Fruit fly (Drosophila melanogaster) whole organism, embryonic: ENCODE measurements around the gene Ir31a.
A peak's percentile ranks its signal among the peaks of the same experiment; 100 is the strongest.

ENCODE experiments used
- Abd-B ChIP-seq: fragments of 200-800 bp; sonication (Bioruptor generic); optimal IDR thresholded peaks from 2 replicates; lab custom pipeline; 2018; ENCODE audit warnings: missing biosample characterization, mild to moderate bottlenecking, missing genetic modification characterization, moderate library complexity
- Antp ChIP-seq: fragments of 200-800 bp; sonication (Bioruptor generic); optimal IDR thresholded peaks from 3 replicates; lab custom pipeline; 2016; ENCODE audit warnings: missing biosample characterization, missing genetic modification characterization
- CG10147 ChIP-seq: fragments of 200-800 bp; sonication (Bioruptor generic); optimal IDR thresholded peaks from 2 replicates; lab custom pipeline; 2019; ENCODE audit warnings: missing biosample characterization, mild to moderate bottlenecking, missing genetic modification characterization, moderate library complexity
- CG11398 ChIP-seq: fragments of 200-800 bp; sonication (Bioruptor generic); optimal IDR thresholded peaks from 2 replicates; lab custom pipeline; 2016; ENCODE audit warnings: missing biosample characterization, missing genetic modification characterization
- CG13894 ChIP-seq: fragments of 200-800 bp; sonication (Bioruptor generic); optimal IDR thresholded peaks from 3 replicates; lab custom pipeline; 2018; ENCODE audit warnings: missing biosample characterization, mild to moderate bottlenecking, missing genetic modification characterization, moderate library complexity
- CG14050 ChIP-seq: fragments of 200-800 bp; sonication (Bioruptor generic); IDR thresholded peaks from 3 replicates; pipeline ENCODE4 v1.3.6; 2022; ENCODE audit warnings: missing biosample characterization, missing genetic modification characterization
- CG15696 ChIP-seq: fragments of 200-800 bp; sonication (Bioruptor generic); optimal IDR thresholded peaks from 2 replicates; lab custom pipeline; 2019; ENCODE audit warnings: missing biosample characterization, mild to moderate bottlenecking, missing genetic modification characterization, moderate library complexity
- CG18764 ChIP-seq: fragments of 200-800 bp; sonication (Bioruptor generic); optimal IDR thresholded peaks from 3 replicates; lab custom pipeline; 2016; ENCODE audit warnings: missing biosample characterization, missing genetic modification characterization
- CG2116 ChIP-seq: fragments of 200-800 bp; sonication (Bioruptor generic); optimal IDR thresholded peaks from 3 replicates; lab custom pipeline; 2018; ENCODE audit warnings: missing biosample characterization, mild to moderate bottlenecking, missing genetic modification characterization
- CG2120 ChIP-seq: fragments of 200-800 bp; sonication (Bioruptor generic); optimal IDR thresholded peaks from 3 replicates; lab custom pipeline; 2016; ENCODE audit warnings: missing biosample characterization, missing genetic modification characterization
- CG31224 ChIP-seq: fragments of 200-800 bp; sonication (Bioruptor generic); IDR thresholded peaks from 2 replicates; pipeline ENCODE4 v1.3.6; 2022; ENCODE audit warnings: missing biosample characterization, missing genetic modification characterization
- CG34422 ChIP-seq: fragments of 200-800 bp; sonication (Bioruptor generic); IDR thresholded peaks from 3 replicates; pipeline ENCODE4 v1.3.6; 2022; ENCODE audit warnings: missing biosample characterization, missing genetic modification characterization
- CG3838 ChIP-seq: fragments of 200-800 bp; sonication (Bioruptor generic); optimal IDR thresholded peaks from 3 replicates; lab custom pipeline; 2016; ENCODE audit warnings: missing biosample characterization, missing genetic modification characterization
- CG4404 ChIP-seq: fragments of 200-800 bp; sonication (Bioruptor generic); IDR thresholded peaks from 2 replicates; pipeline ENCODE4 v1.3.6; 2022; ENCODE audit warnings: missing biosample characterization, missing genetic modification characterization
- CG6272 ChIP-seq: fragments of 200-800 bp; sonication (Bioruptor generic); IDR thresholded peaks from 2 replicates; pipeline ENCODE4 v1.3.6; 2022; ENCODE audit warnings: missing biosample characterization, missing genetic modification characterization
- CG6683 ChIP-seq: fragments of 200-800 bp; sonication (Bioruptor generic); optimal IDR thresholded peaks from 2 replicates; lab custom pipeline; 2017; ENCODE audit warnings: missing biosample characterization, mild to moderate bottlenecking, missing genetic modification characterization, missing genetic modification reagents
- CG6765 ChIP-seq: fragments of 200-800 bp; sonication (Bioruptor generic); optimal IDR thresholded peaks from 3 replicates; lab custom pipeline; 2017; ENCODE audit warnings: missing biosample characterization, mild to moderate bottlenecking, missing genetic modification characterization
- CG7839 ChIP-seq: fragments of 200-800 bp; sonication (Bioruptor generic); optimal IDR thresholded peaks from 3 replicates; lab custom pipeline; 2018; ENCODE audit warnings: missing biosample characterization, mild to moderate bottlenecking, missing genetic modification characterization, moderate library complexity
- CG8089 ChIP-seq: fragments of 200-800 bp; sonication (Bioruptor generic); optimal IDR thresholded peaks from 3 replicates; lab custom pipeline; 2016; ENCODE audit warnings: missing biosample characterization, missing genetic modification characterization
- CG9215 ChIP-seq: fragments of 200-800 bp; sonication (Bioruptor generic); IDR thresholded peaks from 2 replicates; pipeline ENCODE4 v1.3.6; 2022; ENCODE audit warnings: missing biosample characterization, missing genetic modification characterization
- Camta ChIP-seq: fragments of 200-800 bp; sonication (Bioruptor generic); optimal IDR thresholded peaks from 2 replicates; lab custom pipeline; 2016; ENCODE audit warnings: missing biosample characterization, missing genetic modification characterization
- CkIIα-i1 ChIP-seq: fragments of 200-800 bp; sonication (Bioruptor generic); IDR thresholded peaks from 2 replicates; pipeline ENCODE4 v1.3.6; 2022; ENCODE audit warnings: missing biosample characterization, missing genetic modification characterization
- D19B ChIP-seq: fragments of 200-800 bp; sonication (Bioruptor generic); optimal IDR thresholded peaks from 2 replicates; lab custom pipeline; 2017; ENCODE audit warnings: missing biosample characterization, mild to moderate bottlenecking, missing genetic modification characterization
- Dek ChIP-seq: fragments of 200-800 bp; sonication (Bioruptor generic); optimal IDR thresholded peaks from 3 replicates; lab custom pipeline; 2019; ENCODE audit warnings: missing biosample characterization, mild to moderate bottlenecking, missing genetic modification characterization, moderate library complexity
- Dip2 ChIP-seq: fragments of 200-800 bp; sonication (Bioruptor generic); IDR thresholded peaks from 2 replicates; pipeline ENCODE4 v1.3.6; 2022; ENCODE audit warnings: missing biosample characterization, missing genetic modification characterization
- Dll ChIP-seq: fragments of 200-800 bp; sonication (Bioruptor generic); IDR thresholded peaks from 4 replicates; pipeline ENCODE4 v1.3.6; 2022; ENCODE audit warnings: missing biosample characterization, missing genetic modification characterization; ENCODE audit not compliant: partially characterized antibody
- Doc2 ChIP-seq: fragments of 200-800 bp; sonication (Bioruptor generic); IDR thresholded peaks from 2 replicates; pipeline ENCODE4 v1.3.6; 2022; ENCODE audit warnings: missing biosample characterization, missing genetic modification characterization
- Doc3 ChIP-seq: fragments of 200-800 bp; sonication (Bioruptor generic); IDR thresholded peaks from 3 replicates; pipeline ENCODE4 v1.3.6; 2022; ENCODE audit warnings: missing biosample characterization, missing genetic modification characterization; ENCODE audit not compliant: partially characterized antibody
- Fer3 ChIP-seq: fragments of 200-800 bp; sonication (Bioruptor generic); optimal IDR thresholded peaks from 2 replicates; lab custom pipeline; 2018; ENCODE audit warnings: missing biosample characterization, mild to moderate bottlenecking, missing genetic modification characterization, moderate library complexity
- HLH54F ChIP-seq: fragments of 200-800 bp; sonication (Bioruptor generic); optimal IDR thresholded peaks from 3 replicates; lab custom pipeline; 2016; ENCODE audit warnings: missing biosample characterization, missing genetic modification characterization
- Med ChIP-seq: fragments of 200-800 bp; sonication (Bioruptor generic); peaks from one replicate; lab custom pipeline; 2016; ENCODE audit warnings: missing biosample characterization, missing genetic modification characterization, mild to moderate bottlenecking, inconsistent platforms, moderate library complexity
- Poxn ChIP-seq: fragments of 200-800 bp; sonication (Bioruptor generic); IDR thresholded peaks from 2 replicates; pipeline ENCODE4 v1.3.6; 2022; ENCODE audit warnings: missing biosample characterization, missing genetic modification characterization
- TFAM ChIP-seq: fragments of 200-800 bp; sonication (Bioruptor generic); optimal IDR thresholded peaks from 2 replicates; lab custom pipeline; 2017; ENCODE audit warnings: missing biosample characterization, missing genetic modification characterization, inconsistent platforms
- Tbp ChIP-seq: fragments of >200 bp; optimal IDR thresholded peaks from 2 replicates; lab custom pipeline; 2018; ENCODE audit warnings: missing biosample characterization, missing genetic modification characterization
- ab ChIP-seq: fragments of 200-800 bp; sonication (Bioruptor generic); optimal IDR thresholded peaks from 2 replicates; lab custom pipeline; 2016; ENCODE audit warnings: missing biosample characterization, missing genetic modification characterization
- ac ChIP-seq: fragments of 200-800 bp; sonication (Bioruptor generic); optimal IDR thresholded peaks from 3 replicates; lab custom pipeline; 2017; ENCODE audit warnings: missing biosample characterization, mild to moderate bottlenecking, missing genetic modification characterization
- aop ChIP-seq: fragments of 200-800 bp; sonication (Bioruptor generic); IDR thresholded peaks from 2 replicates; pipeline ENCODE4 v1.3.6; 2022; ENCODE audit warnings: missing biosample characterization, missing genetic modification characterization
- bbx ChIP-seq: fragments of 200-800 bp; sonication (Bioruptor generic); IDR thresholded peaks from 2 replicates; pipeline ENCODE4 v1.3.6; 2022; ENCODE audit warnings: missing biosample characterization, missing genetic modification characterization; ENCODE audit not compliant: partially characterized antibody
- bcd ChIP-seq: fragments of 200-800 bp; sonication (Bioruptor generic); optimal IDR thresholded peaks from 2 replicates; lab custom pipeline; 2017; ENCODE audit warnings: missing biosample characterization, mild to moderate bottlenecking, missing genetic modification characterization
- cg ChIP-seq: fragments of 200-800 bp; sonication (Bioruptor generic); optimal IDR thresholded peaks from 3 replicates; lab custom pipeline; 2019; ENCODE audit warnings: missing biosample characterization, mild to moderate bottlenecking, missing genetic modification characterization, moderate library complexity
- chif ChIP-seq, 2 experiments: fragments of 200-800 bp; sonication (Bioruptor generic); optimal IDR thresholded peaks; 3 replicates each; lab custom pipeline; 2016; ENCODE audit warnings: missing biosample characterization in 2 of 2, missing genetic modification characterization in 2 of 2
- dimm ChIP-seq: fragments of 200-800 bp; sonication (Bioruptor generic); IDR thresholded peaks from 2 replicates; pipeline ENCODE4 v1.3.6; 2022; ENCODE audit warnings: missing biosample characterization, missing genetic modification characterization
- dmrt99B ChIP-seq: fragments of 200-800 bp; sonication (Bioruptor generic); optimal IDR thresholded peaks from 2 replicates; lab custom pipeline; 2018; ENCODE audit warnings: missing biosample characterization, mild to moderate bottlenecking, missing genetic modification characterization, moderate library complexity
- eve ChIP-seq, 2 experiments: fragments of >200 bp; optimal IDR thresholded peaks; 2 replicates each; lab custom pipeline; 2017; ENCODE audit warnings: missing biosample characterization in 2 of 2, missing genetic modification characterization in 2 of 2
- eyg ChIP-seq: fragments of 200-800 bp; sonication (Bioruptor generic); optimal IDR thresholded peaks from 3 replicates; lab custom pipeline; 2016; ENCODE audit warnings: missing biosample characterization, missing genetic modification characterization
- fru ChIP-seq: fragments of >200 bp; optimal IDR thresholded peaks from 2 replicates; lab custom pipeline; 2017
- her ChIP-seq: fragments of 200-800 bp; sonication (Bioruptor generic); optimal IDR thresholded peaks from 2 replicates; lab custom pipeline; 2016; ENCODE audit warnings: missing biosample characterization, missing genetic modification characterization
- kah ChIP-seq: fragments of 200-800 bp; sonication (Bioruptor generic); optimal IDR thresholded peaks from 2 replicates; lab custom pipeline; 2018; ENCODE audit warnings: missing biosample characterization, mild to moderate bottlenecking, missing genetic modification characterization
- lab ChIP-seq: fragments of 200-800 bp; sonication (Bioruptor generic); optimal IDR thresholded peaks from 3 replicates; lab custom pipeline; 2017; ENCODE audit warnings: missing biosample characterization, missing genetic modification characterization, mild to moderate bottlenecking, moderate library complexity, missing genetic modification reagents
- nau ChIP-seq: fragments of 200-800 bp; sonication (Bioruptor generic); optimal IDR thresholded peaks from 3 replicates; lab custom pipeline; 2017; ENCODE audit warnings: missing biosample characterization, mild to moderate bottlenecking, missing genetic modification characterization, missing genetic modification reagents
- row ChIP-seq: fragments of 200-800 bp; sonication (Bioruptor generic); IDR thresholded peaks from 3 replicates; pipeline ENCODE4 v1.3.6; 2022; ENCODE audit warnings: missing biosample characterization, missing genetic modification characterization
- zfh2 ChIP-seq: fragments of 200-800 bp; sonication (Bioruptor generic); optimal IDR thresholded peaks from 2 replicates; lab custom pipeline; 2016; ENCODE audit warnings: missing biosample characterization, missing genetic modification characterization

The Ir31a gene

dm6 chr2L:10362408-10363067 is 42.8 kb upstream of the Ir31a start, which contains the start of the genes Cand1 and pim (continued):
- no peak for TF ChIP-seq Tbp (GFP tag; lab: Kevin White, UChicago)
- TF ChIP-seq chif (GFP tag; optimal IDR thresholded peaks at IDR 0.05; lab: Kevin White, UChicago): no peak
- no peak for TF ChIP-seq aop (GFP tag; lab: Robert Waterston, UW)
- peak; percentile 64; the same call in 2 of the 3 replicates for TF ChIP-seq Doc3 (GFP tag; lab: Robert Waterston, UW)
- TF ChIP-seq Poxn (GFP tag; lab: Robert Waterston, UW): no peak
- no peak for TF ChIP-seq D19B (GFP tag; lab: Kevin White, UChicago)
- no peak for TF ChIP-seq CG4404 (GFP tag; lab: Robert Waterston, UW)
- peak; percentile 31 for TF ChIP-seq CG2116
- no peak for TF ChIP-seq TFAM
- TF ChIP-seq CkIIα-i1 (GFP tag; lab: Robert Waterston, UW): no peak
- no peak for TF ChIP-seq CG3838 (GFP tag; lab: Kevin White, UChicago)
- no peak for TF ChIP-seq fru (lab: Kevin White, UChicago)
- no peak for TF ChIP-seq zfh2
- TF ChIP-seq Doc2 (GFP tag; lab: Robert Waterston, UW): no peak
- TF ChIP-seq CG11398 (GFP tag; lab: Kevin White, UChicago): no peak
- TF ChIP-seq ab (GFP tag; lab: Kevin White, UChicago): no peak
- no peak for TF ChIP-seq dmrt99B (tag; lab: Kevin White, UChicago)
- TF ChIP-seq eve (GFP tag; optimal IDR thresholded peaks at IDR 0.05; lab: Kevin White, UChicago): no peak
- TF ChIP-seq cg (GFP tag; lab: Kevin White, UChicago): no peak
- TF ChIP-seq CG31224 (GFP tag; lab: Robert Waterston, UW): no peak
- no peak for TF ChIP-seq CG18764 (GFP tag; lab: Kevin White, UChicago)
- no peak for TF ChIP-seq CG8089 (GFP tag; lab: Kevin White, UChicago)
- TF ChIP-seq her (GFP tag; lab: Kevin White, UChicago): no peak
- no peak for TF ChIP-seq CG34422 (GFP tag; lab: Robert Waterston, UW)
- peak; percentile 4 for TF ChIP-seq CG2120 (GFP tag; lab: Kevin White, UChicago)
- no peak for TF ChIP-seq Camta (GFP tag; lab: Kevin White, UChicago)
- TF ChIP-seq kah (GFP tag; lab: Kevin White, UChicago): no peak
- no peak for TF ChIP-seq lab (GFP tag; lab: Kevin White, UChicago)
- no peak for TF ChIP-seq CG6765
- peak; percentile 25 for TF ChIP-seq CG10147 (GFP tag; lab: Kevin White, UChicago)
- no peak for TF ChIP-seq CG13894 (tag; lab: Kevin White, UChicago)
- TF ChIP-seq HLH54F: no peak
- TF ChIP-seq eyg (GFP tag; lab: Kevin White, UChicago): no peak
- TF ChIP-seq Abd-B (GFP tag; lab: Kevin White, UChicago): peak; percentile 36
- TF ChIP-seq CG9215 (GFP tag; lab: Robert Waterston, UW): no peak
- no peak for TF ChIP-seq Dek
- peak; percentile 78 for TF ChIP-seq row (GFP tag; lab: Robert Waterston, UW)
- TF ChIP-seq CG14050 (GFP tag; lab: Robert Waterston, UW): no peak
- no peak for TF ChIP-seq CG6683 (GFP tag; lab: Kevin White, UChicago)
- peak; percentile 66 for TF ChIP-seq bbx (GFP tag; lab: Robert Waterston, UW)
- TF ChIP-seq CG7839 (tag; lab: Kevin White, UChicago): no peak
- TF ChIP-seq CG6272 (GFP tag; lab: Robert Waterston, UW): no peak
- TF ChIP-seq Dll (GFP tag; lab: Robert Waterston, UW): peak; percentile 76
- no peak for TF ChIP-seq Fer3
- TF ChIP-seq Antp (GFP tag; lab: Kevin White, UChicago): no peak
- peak; percentile 17 for TF ChIP-seq Med
- TF ChIP-seq ac (GFP tag; lab: Kevin White, UChicago): no peak
- TF ChIP-seq CG15696 (tag; lab: Kevin White, UChicago): no peak
- TF ChIP-seq nau (GFP tag; lab: Kevin White, UChicago): no peak
- TF ChIP-seq dimm (GFP tag; lab: Robert Waterston, UW): no peak
- no peak for TF ChIP-seq bcd (GFP tag; lab: Kevin White, UChicago)
- no peak for TF ChIP-seq Dip2
